Worm (Caenorhabditis elegans) whole organism, young adult: ENCODE data around the gene F19C7.8.

Experiments
- C06A6.2 ChIP-seq: fragments of 200-800 bp; sonication (Bioruptor generic); conservative IDR thresholded peaks from 2 replicates; pipeline ENCODE4 v1.3.6; 2022; ENCODE audit warnings: missing genetic modification characterization, missing compliant biosample characterization
- ama-1 ChIP-seq, 3 experiments: fragments of 150-350 bp in 1 of 3; sonication (generic microtip) in 2 of 3; optimal IDR thresholded peaks; 2 replicates each; lab custom pipeline; 2014 to 2018; ENCODE audit warnings: missing biosample characterization in 2 of 3, missing genetic modification characterization in 2 of 3, missing genetic modification reagents in 2 of 3
- athp-1 ChIP-seq: sonication (generic microtip); optimal IDR thresholded peaks from 2 replicates; lab custom pipeline; 2017; ENCODE audit warnings: mild to moderate bottlenecking, missing genetic modification characterization, missing compliant biosample characterization
- chd-7 ChIP-seq: sonication (generic microtip); optimal IDR thresholded peaks from 2 replicates; lab custom pipeline; 2016; ENCODE audit warnings: mild to moderate bottlenecking, missing genetic modification characterization, moderate library complexity, missing compliant biosample characterization
- egrh-3 ChIP-seq: fragments of 200-800 bp; sonication (Bioruptor generic); IDR thresholded peaks from 2 replicates; pipeline ENCODE4 v1.3.6; 2022; ENCODE audit warnings: missing genetic modification reagents, missing genetic modification characterization, missing compliant biosample characterization
- ekl-4 ChIP-seq: fragments of 200-800 bp; sonication (Bioruptor generic); IDR thresholded peaks from 2 replicates; pipeline ENCODE4 v1.3.6; 2022; ENCODE audit warnings: missing genetic modification reagents, missing genetic modification characterization, missing compliant biosample characterization
- lin-26 ChIP-seq: fragments of 200-800 bp; sonication (Bioruptor generic); IDR thresholded peaks from 2 replicates; pipeline ENCODE4 v1.3.6; 2022; ENCODE audit warnings: missing genetic modification reagents, missing genetic modification characterization, missing compliant biosample characterization
- madf-8 ChIP-seq: fragments of 200-800 bp; sonication (Bioruptor generic); conservative IDR thresholded peaks from 2 replicates; pipeline ENCODE4 v1.3.6; 2022; ENCODE audit warnings: missing genetic modification reagents, missing genetic modification characterization, missing compliant biosample characterization
- nhr-179 ChIP-seq: sonication (generic microtip); optimal IDR thresholded peaks from 2 replicates; lab custom pipeline; 2016; ENCODE audit warnings: mild to moderate bottlenecking, missing genetic modification characterization, missing compliant biosample characterization
- rec-8 ChIP-seq, 2 experiments: sonication (generic microtip); optimal IDR thresholded peaks; 2 replicates each; lab custom pipeline; 2016; ENCODE audit warnings: mild to moderate bottlenecking in 2 of 2, missing genetic modification characterization in 2 of 2, missing genetic modification reagents in 2 of 2, missing genotype in 2 of 2, missing biosample characterization in 1 of 2, missing compliant biosample characterization in 1 of 2, moderate library complexity in 1 of 2
- ztf-3 ChIP-seq: fragments of 200-800 bp; sonication (Bioruptor generic); optimal IDR thresholded peaks from 2 replicates; lab custom pipeline; 2018; ENCODE audit warnings: mild to moderate bottlenecking, missing genetic modification characterization, missing compliant biosample characterization

DNA sequence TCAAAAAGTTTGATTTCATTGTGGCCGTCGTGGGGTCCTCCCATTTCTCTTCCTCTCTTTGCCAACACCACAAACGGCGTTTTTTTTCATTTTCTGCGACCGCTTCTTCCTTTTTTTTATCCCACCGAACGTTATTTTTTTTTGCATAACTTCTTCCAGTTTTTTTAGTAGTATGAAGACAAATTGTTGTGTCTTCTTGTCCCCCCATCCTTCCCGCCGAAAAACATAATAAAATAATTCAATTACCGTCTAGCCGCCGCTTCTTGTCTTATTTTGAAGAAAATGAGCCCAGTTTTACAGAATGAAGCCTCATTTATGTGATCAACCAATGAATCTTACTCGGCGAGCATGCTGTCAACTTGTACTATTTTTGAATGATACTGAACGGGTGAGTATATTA lies 31.3 kb upstream of the F19C7.8 start, which contains the start of gene F29B9.12:
- TF ChIP-seq ekl-4 (no peak), nhr-179 (tag; lab: Kevin White, UChicago) (no peak), C06A6.2 (GFP tag; lab: Robert Waterston, UW) (no peak), lin-26 (GFP tag; lab: Robert Waterston, UW) (no peak), chd-7 (tag; lab: Kevin White, UChicago) (no peak), egrh-3 (GFP tag; lab: Robert Waterston, UW) (no peak), athp-1 (no peak), rec-8 (tag; optimal IDR thresholded peaks at IDR 0.05; lab: Kevin White, UChicago) (no peak), ama-1 (optimal IDR thresholded peaks at IDR 0.05; lab: Kevin White, UChicago) (no peak), ama-1 (GFP tag; optimal IDR thresholded peaks at IDR 0.05; lab: Kevin White, UChicago) (no peak), madf-8 (GFP tag; lab: Robert Waterston, UW) (no peak), ztf-3 (no peak)
